Worm (Caenorhabditis elegans): ENCODE data around the gene prx-10.

ce11 chrIII:5245067-5245466 lies 8.9 kb downstream of the prx-10 start:
- TF ChIP-seq tab-1 (GFP tag; IDR thresholded peaks at IDR 0.05) (no peak), ref-1 (GFP tag; conservative IDR thresholded peaks at IDR 0.05) (no peak), med-1 (GFP tag; optimal IDR thresholded peaks at IDR 0.05; ENCODE audit: insufficient read depth) (no peak), ztf-29 (GFP tag; IDR thresholded peaks at IDR 0.05) (no peak), flt-1 (GFP tag; IDR thresholded peaks at IDR 0.05) (no peak), klf-2 (GFP tag; conservative IDR thresholded peaks at IDR 0.05) (no peak), ztf-23 (GFP tag; IDR thresholded peaks at IDR 0.05) (no peak)

All from whole organism, midembryonic.